Fruit fly (Drosophila melanogaster): ENCODE measurements around the gene Dic61B.

DNA sequence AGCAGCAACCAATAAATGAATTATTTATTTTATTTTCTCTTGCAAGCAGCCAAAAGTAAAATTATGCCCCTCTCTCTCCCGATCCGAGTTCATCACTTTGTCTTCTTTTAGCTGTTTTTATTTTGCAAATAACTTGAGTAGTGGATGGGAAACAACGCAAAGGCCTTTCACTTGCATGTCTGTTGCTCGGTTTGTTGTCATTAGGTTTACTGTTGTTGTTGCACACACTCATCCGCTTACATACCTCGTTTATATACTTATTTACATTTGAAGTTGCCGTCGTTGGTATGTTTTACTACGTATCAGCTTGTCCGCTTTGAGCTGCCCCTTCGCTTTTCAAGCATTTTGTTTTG is 21.6 kb downstream of the Dic61B start:
- TF ChIP-seq kay (GFP tag; ENCODE audit: borderline replicate concordance) = peak; percentile 93
- TF ChIP-seq CG12768 (GFP tag; optimal IDR thresholded peaks at IDR 0.05) = no peak
- no peak for TF ChIP-seq toe (GFP tag; optimal IDR thresholded peaks at IDR 0.05)
- TF ChIP-seq Hr96 (GFP tag; optimal IDR thresholded peaks at IDR 0.05) = no peak
- TF ChIP-seq CG5204 (GFP tag; optimal IDR thresholded peaks at IDR 0.05) = no peak

All from whole organism, adult.